Worm (Caenorhabditis elegans): ENCODE data around the gene C55C3.6.

Gene C55C3.6

ce11 chrIV:5671325-5671724 is 11.7 kb upstream of the C55C3.6 start:
- TF ChIP-seq dox-1 (GFP tag; IDR thresholded peaks at IDR 0.05) (no peak), cebp-1 (GFP tag; IDR thresholded peaks at IDR 0.05) (no peak), cebp-1 (tag; optimal IDR thresholded peaks at IDR 0.05) (no peak), tlf-1 (GFP tag; optimal IDR thresholded peaks at IDR 0.05) (no peak), Y56A3A.18 (GFP tag; IDR thresholded peaks at IDR 0.05) (no peak), ceh-58 (GFP tag; IDR thresholded peaks at IDR 0.05) (no peak), madf-3 (GFP tag; IDR thresholded peaks at IDR 0.05) (no peak), nhr-80 (tag; optimal IDR thresholded peaks at IDR 0.05) (no peak), ztf-28 (GFP tag; IDR thresholded peaks at IDR 0.05) (no peak), B0336.3 (GFP tag; IDR thresholded peaks at IDR 0.05) (no peak), dpff-1 (tag; optimal IDR thresholded peaks at IDR 0.05) (no peak)

ce11 chrIV:5674435-5674834 is 8.5 kb upstream of the C55C3.6 start, which contains the start of gene srd-5:
TSS of gene srd-5 (minus strand) at chrIV:5674535.
- TF ChIP-seq nfya-1 (tag; optimal IDR thresholded peaks at IDR 0.05; ENCODE audit: borderline replicate concordance, insufficient read depth), result no peak
- TF ChIP-seq nhr-27 (tag; optimal IDR thresholded peaks at IDR 0.05), result no peak
- no peak for TF ChIP-seq bed-1 (GFP tag; IDR thresholded peaks at IDR 0.05)
- TF ChIP-seq lsy-27 (tag; optimal IDR thresholded peaks at IDR 0.05; ENCODE audit: borderline replicate concordance, insufficient read depth), result no peak
- no peak for TF ChIP-seq B0261.1 (tag; optimal IDR thresholded peaks at IDR 0.05)
- no peak for TF ChIP-seq unc-130 (GFP tag; optimal IDR thresholded peaks at IDR 0.05)
- no peak for TF ChIP-seq Y67H2A.10 (GFP tag; conservative IDR thresholded peaks at IDR 0.05)
- no peak for TF ChIP-seq rpc-1 (optimal IDR thresholded peaks at IDR 0.05)
- no peak for TF ChIP-seq rpc-1 (tag; optimal IDR thresholded peaks at IDR 0.05)
- TF ChIP-seq tbx-9 (tag; optimal IDR thresholded peaks at IDR 0.05; ENCODE audit: borderline replicate concordance), result no peak
- no peak for TF ChIP-seq F57C9.4 (tag; optimal IDR thresholded peaks at IDR 0.05)
- no peak for TF ChIP-seq sea-2 (GFP tag; IDR thresholded peaks at IDR 0.05)

- TF ChIP-seq ama-1 (optimal IDR thresholded peaks at IDR 0.05), result no peak
- TF ChIP-seq ama-1 (GFP tag; optimal IDR thresholded peaks at IDR 0.05), result no peak
- no peak for TF ChIP-seq unc-62 (GFP tag; optimal IDR thresholded peaks at IDR 0.05)
- TF ChIP-seq tbp1 (GFP tag; optimal IDR thresholded peaks at IDR 0.05), result no peak
- TF ChIP-seq dox-1 (GFP tag; IDR thresholded peaks at IDR 0.05), result no peak
- TF ChIP-seq nfya-1 (tag; optimal IDR thresholded peaks at IDR 0.05; ENCODE audit: borderline replicate concordance, insufficient read depth), result no peak
- no peak for TF ChIP-seq unc-130 (GFP tag; optimal IDR thresholded peaks at IDR 0.05)
- no peak for TF ChIP-seq him-1 (tag; optimal IDR thresholded peaks at IDR 0.05)
- no peak for TF ChIP-seq F22D6.2 (tag; optimal IDR thresholded peaks at IDR 0.05)
- no peak for TF ChIP-seq egrh-3 (GFP tag; IDR thresholded peaks at IDR 0.05)
- TF ChIP-seq B0035.1 (tag; optimal IDR thresholded peaks at IDR 0.05), result no peak
- TF ChIP-seq hmg-1.2 (GFP tag; IDR thresholded peaks at IDR 0.05), result no peak
- no peak for TF ChIP-seq hrde-1 (tag; optimal IDR thresholded peaks at IDR 0.05; ENCODE audit: borderline replicate concordance)
- TF ChIP-seq cebp-1 (GFP tag; IDR thresholded peaks at IDR 0.05), result no peak
- TF ChIP-seq cebp-1 (tag; optimal IDR thresholded peaks at IDR 0.05), result no peak
- no peak for TF ChIP-seq lin-26 (GFP tag; IDR thresholded peaks at IDR 0.05)
- no peak for TF ChIP-seq T26A5.8 (tag; optimal IDR thresholded peaks at IDR 0.05)
- TF ChIP-seq let-526 (GFP tag; IDR thresholded peaks at IDR 0.05), result no peak
- no peak for TF ChIP-seq Y53G8AR.9 (GFP tag; conservative IDR thresholded peaks at IDR 0.05)
- no peak for TF ChIP-seq ztf-22 (GFP tag; optimal IDR thresholded peaks at IDR 0.05)
These were observed 4.9 kb upstream of the C55C3.6 start, which contains the start of gene C55C3.4 for ce11 chrIV:5678044-5678443. TSS of gene C55C3.4 (minus strand) at chrIV:5678144.
